Worm (Caenorhabditis elegans) whole organism, L2 larva: Measurements from ENCODE around the gene tag-124.

Experiments
- C34F6.9 ChIP-seq: fragments of 150-350 bp; optimal IDR thresholded peaks from 2 replicates; lab custom pipeline; 2014; ENCODE audit warnings: missing biosample characterization, missing genetic modification characterization
- F13H6.1 ChIP-seq: sonication (generic microtip); optimal IDR thresholded peaks from 2 replicates; lab custom pipeline; 2016; ENCODE audit warnings: missing genetic modification characterization, missing compliant biosample characterization
- R02D3.7 ChIP-seq: fragments of 150-350 bp; optimal IDR thresholded peaks from 2 replicates; lab custom pipeline; 2014; ENCODE audit warnings: missing biosample characterization, missing genetic modification characterization
- Y55F3AM.14 ChIP-seq: fragments of 200-800 bp; sonication (Bioruptor generic); optimal IDR thresholded peaks from 2 replicates; lab custom pipeline; 2018; ENCODE audit warnings: mild to moderate bottlenecking, missing genetic modification characterization, missing compliant biosample characterization
- ZK546.5 ChIP-seq: sonication (generic microtip); optimal IDR thresholded peaks from 2 replicates; lab custom pipeline; 2017; ENCODE audit warnings: missing biosample characterization, missing genetic modification characterization
- alr-1 ChIP-seq: fragments of 150-350 bp; optimal IDR thresholded peaks from 2 replicates; lab custom pipeline; 2014; ENCODE audit warnings: missing biosample characterization, missing genetic modification characterization
- aly-2 ChIP-seq: fragments of 150-350 bp; optimal IDR thresholded peaks from 2 replicates; lab custom pipeline; 2014; ENCODE audit warnings: missing biosample characterization, missing genetic modification characterization
- ama-1 ChIP-seq: fragments of 150-350 bp; optimal IDR thresholded peaks from 2 replicates; lab custom pipeline; 2018; ENCODE audit warnings: inconsistent platforms
- blmp-1 ChIP-seq: sonication (generic microtip); optimal IDR thresholded peaks from 2 replicates; lab custom pipeline; 2017; ENCODE audit warnings: missing genetic modification characterization, mild to moderate bottlenecking, missing compliant biosample characterization, antibody characterized with exemption, moderate library complexity; ENCODE audit not compliant: insufficient read depth
- ceh-16 ChIP-seq: fragments of 150-350 bp; optimal IDR thresholded peaks from 2 replicates; lab custom pipeline; 2014; ENCODE audit warnings: missing biosample characterization, missing genetic modification characterization
- ceh-82 ChIP-seq: fragments of 150-350 bp; optimal IDR thresholded peaks from 2 replicates; lab custom pipeline; 2014; ENCODE audit warnings: missing biosample characterization, missing genetic modification characterization
- crh-2 ChIP-seq: sonication (generic microtip); optimal IDR thresholded peaks from 2 replicates; lab custom pipeline; 2017; ENCODE audit warnings: missing biosample characterization, missing genetic modification characterization
- dmd-4 ChIP-seq: sonication (generic microtip); optimal IDR thresholded peaks from 2 replicates; lab custom pipeline; 2017; ENCODE audit warnings: missing biosample characterization, missing genetic modification characterization
- egl-27 ChIP-seq: sonication (generic microtip); optimal IDR thresholded peaks from 3 replicates; lab custom pipeline; 2017; ENCODE audit warnings: missing biosample characterization, missing genetic modification reagents, missing genetic modification characterization
- elt-3 ChIP-seq: sonication (generic microtip); optimal IDR thresholded peaks from 2 replicates; lab custom pipeline; 2017; ENCODE audit warnings: missing biosample characterization, missing genetic modification characterization
- fos-1 ChIP-seq: fragments of 150-350 bp; optimal IDR thresholded peaks from 2 replicates; lab custom pipeline; 2014; ENCODE audit warnings: missing biosample characterization, missing genetic modification characterization
- gmeb-1 ChIP-seq: fragments of 150-350 bp; optimal IDR thresholded peaks from 2 replicates; lab custom pipeline; 2014; ENCODE audit warnings: missing biosample characterization, missing genetic modification characterization
- lin-11 ChIP-seq: fragments of 150-350 bp; sonication (generic microtip); optimal IDR thresholded peaks from 2 replicates; lab custom pipeline; 2014; ENCODE audit warnings: missing biosample characterization, missing genetic modification characterization, inconsistent platforms, mixed read lengths
- lin-13 ChIP-seq: fragments of 150-350 bp; optimal IDR thresholded peaks from 2 replicates; lab custom pipeline; 2014; ENCODE audit warnings: missing biosample characterization, missing genetic modification reagents, missing genetic modification characterization
- lsy-2 ChIP-seq, 2 experiments: fragments of 150-350 bp in 1 of 2; sonication (generic microtip) in 1 of 2; optimal IDR thresholded peaks; 2 replicates each; lab custom pipeline; 2014 to 2017; ENCODE audit warnings: missing biosample characterization in 2 of 2, missing genetic modification characterization in 2 of 2
- mab-5 ChIP-seq: fragments of 150-350 bp; optimal IDR thresholded peaks from 2 replicates; lab custom pipeline; 2014; ENCODE audit warnings: missing biosample characterization, missing genetic modification characterization
- mbf-1 ChIP-seq: sonication (generic microtip); optimal IDR thresholded peaks from 2 replicates; lab custom pipeline; 2017; ENCODE audit warnings: missing biosample characterization, missing genetic modification characterization
- mdl-1 ChIP-seq, 2 experiments: fragments of 150-350 bp in 1 of 2; sonication (generic microtip) in 1 of 2; optimal IDR thresholded peaks; 2 replicates each; lab custom pipeline; 2017; ENCODE audit warnings: missing biosample characterization in 2 of 2, missing genetic modification characterization in 2 of 2
- nhr-10 ChIP-seq: sonication (generic microtip); optimal IDR thresholded peaks from 2 replicates; lab custom pipeline; 2017; ENCODE audit warnings: missing biosample characterization, missing genetic modification characterization
- nhr-11 ChIP-seq: fragments of 150-350 bp; optimal IDR thresholded peaks from 2 replicates; lab custom pipeline; 2014; ENCODE audit warnings: missing biosample characterization, missing genetic modification characterization
- nhr-12 ChIP-seq: fragments of 150-350 bp; optimal IDR thresholded peaks from 2 replicates; lab custom pipeline; 2014; ENCODE audit warnings: missing biosample characterization, missing genetic modification characterization
- nhr-129 ChIP-seq: fragments of 150-350 bp; optimal IDR thresholded peaks from 2 replicates; lab custom pipeline; 2014; ENCODE audit warnings: missing biosample characterization, missing genetic modification characterization
- nhr-21 ChIP-seq: fragments of 150-350 bp; optimal IDR thresholded peaks from 2 replicates; lab custom pipeline; 2014; ENCODE audit warnings: missing biosample characterization, missing genetic modification characterization
- nhr-23 ChIP-seq: fragments of 150-350 bp; optimal IDR thresholded peaks from 2 replicates; lab custom pipeline; 2014; ENCODE audit warnings: missing biosample characterization, missing genetic modification reagents, missing genetic modification characterization
- nhr-25 ChIP-seq: fragments of 150-350 bp; sonication (generic microtip); optimal IDR thresholded peaks from 3 replicates; lab custom pipeline; 2014; ENCODE audit warnings: missing biosample characterization, missing genetic modification characterization
- nhr-6 ChIP-seq: fragments of 150-350 bp; optimal IDR thresholded peaks from 2 replicates; lab custom pipeline; 2014; ENCODE audit warnings: missing biosample characterization, missing genetic modification characterization
- peb-1 ChIP-seq: fragments of 150-350 bp; optimal IDR thresholded peaks from 2 replicates; lab custom pipeline; 2014; ENCODE audit warnings: missing biosample characterization, missing genetic modification characterization
- sem-4 ChIP-seq: fragments of 150-350 bp; optimal IDR thresholded peaks from 2 replicates; lab custom pipeline; 2014; ENCODE audit warnings: missing biosample characterization, missing genetic modification reagents, missing genetic modification characterization
- skn-1 ChIP-seq: sonication (generic microtip); optimal IDR thresholded peaks from 2 replicates; lab custom pipeline; 2017; ENCODE audit warnings: missing biosample characterization, missing genetic modification characterization
- sma-3 ChIP-seq: sonication (generic microtip); optimal IDR thresholded peaks from 2 replicates; lab custom pipeline; 2016; ENCODE audit warnings: missing genetic modification reagents, missing genetic modification characterization, missing compliant biosample characterization
- sma-9 ChIP-seq, 2 experiments: fragments of 150-350 bp in 1 of 2; sonication (generic microtip) in 1 of 2; optimal IDR thresholded peaks; 2 replicates each; lab custom pipeline; 2014 to 2016; ENCODE audit warnings: missing genetic modification characterization in 2 of 2, mild to moderate bottlenecking in 1 of 2, missing biosample characterization in 1 of 2, missing compliant biosample characterization in 1 of 2, missing genetic modification reagents in 1 of 2, moderate library complexity in 1 of 2
- unc-39 ChIP-seq: fragments of 150-350 bp; optimal IDR thresholded peaks from 2 replicates; lab custom pipeline; 2014; ENCODE audit warnings: missing biosample characterization, missing genetic modification characterization
- unc-55 ChIP-seq: fragments of 150-350 bp; sonication (generic microtip); optimal IDR thresholded peaks from 3 replicates; lab custom pipeline; 2014; ENCODE audit warnings: missing biosample characterization, missing genetic modification reagents, missing genetic modification characterization
- unc-62 ChIP-seq: fragments of 150-350 bp; optimal IDR thresholded peaks from 2 replicates; lab custom pipeline; 2014; ENCODE audit warnings: missing biosample characterization, missing genetic modification reagents, missing genetic modification characterization
- zag-1 ChIP-seq: fragments of 150-350 bp; optimal IDR thresholded peaks from 2 replicates; lab custom pipeline; 2014; ENCODE audit warnings: missing biosample characterization, missing genetic modification characterization
- ztf-1 ChIP-seq: fragments of 200-800 bp; sonication (Bioruptor generic); conservative IDR thresholded peaks from 2 replicates; pipeline ENCODE4 v1.3.6; 2022; ENCODE audit warnings: missing genetic modification characterization, missing compliant biosample characterization
- ztf-11 ChIP-seq: sonication (generic microtip); optimal IDR thresholded peaks from 2 replicates; lab custom pipeline; 2017; ENCODE audit warnings: missing biosample characterization, missing genetic modification characterization

tag-124 gene

DNA sequence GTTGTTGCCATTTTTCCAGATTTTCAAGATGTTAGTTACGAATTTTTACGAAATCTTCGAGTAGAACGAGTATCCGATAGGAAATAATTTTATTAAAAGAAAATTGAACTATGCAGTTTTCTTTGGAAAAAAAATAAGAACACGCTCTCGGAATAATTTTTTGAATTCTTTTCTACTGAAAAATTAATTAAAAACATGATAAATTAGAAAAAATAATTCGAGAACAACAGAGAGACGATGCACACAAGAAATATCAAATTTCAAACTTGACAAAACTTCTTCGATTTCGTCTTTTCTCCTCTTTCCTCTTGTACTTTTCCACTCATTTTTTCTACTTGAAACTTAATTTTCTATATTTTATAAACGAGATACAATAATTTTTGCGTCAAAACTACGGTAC lies 31.2 kb upstream of the tag-124 start, which contains the start of gene F35H8.4:
Gene F35H8.4 (minus strand): TSS at position 101 of the 400 bp plus-strand sequence.
- TF ChIP-seq lin-13 (GFP tag; lab: Kevin White, UChicago) (no peak), mbf-1 (tag; lab: Kevin White, UChicago) (no peak), nhr-129 (tag; lab: Kevin White, UChicago) (no peak)
- TF ChIP-seq, all 48 proteins: peak for 0

DNA sequence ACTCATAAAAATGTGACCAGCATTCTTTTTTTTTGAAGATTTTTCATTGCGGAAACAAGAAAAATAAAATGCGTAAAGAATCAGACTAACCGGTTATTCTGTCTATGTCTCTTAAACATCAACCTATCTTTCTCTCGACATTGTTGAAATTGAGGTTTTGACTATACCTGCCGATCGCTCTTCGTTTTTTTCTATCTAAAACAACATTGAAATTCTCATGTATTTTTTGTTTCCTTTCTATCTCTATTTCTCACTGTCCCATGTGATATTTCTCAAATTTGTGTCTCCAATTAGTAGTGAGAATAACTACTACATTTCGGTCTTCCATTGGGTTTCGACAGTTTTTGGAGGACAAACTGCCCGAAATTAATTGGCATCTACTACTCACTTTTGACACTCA lies 30.2 kb upstream of the tag-124 start:
- TF ChIP-seq nhr-25 (tag; lab: Kevin White, UChicago) (peak; percentile 76), lin-13 (GFP tag; lab: Kevin White, UChicago) (no peak), ceh-16 (tag; lab: Kevin White, UChicago) (peak; percentile 18), mdl-1 (tag; optimal IDR thresholded peaks at IDR 0.05; lab: Kevin White, UChicago) (no peak), sma-9 (GFP tag; optimal IDR thresholded peaks at IDR 0.05; lab: Kevin White, UChicago) (peak; percentile 43), sma-9 (tag; optimal IDR thresholded peaks at IDR 0.05; lab: Kevin White, UChicago) (no peak), ztf-1 (GFP tag; lab: Robert Waterston, UW) (no peak), nhr-6 (tag; lab: Kevin White, UChicago) (peak; percentile 44), ZK546.5 (no peak), C34F6.9 (tag; lab: Kevin White, UChicago) (no peak), sem-4 (tag; lab: Kevin White, UChicago) (no peak), blmp-1 (tag; lab: Kevin White, UChicago) (peak; percentile 55), nhr-129 (tag; lab: Kevin White, UChicago) (peak; percentile 9), aly-2 (tag; lab: Kevin White, UChicago) (no peak)

ce11 chrII:9566045-9566444 lies 25.0 kb upstream of the tag-124 start:
- TF ChIP-seq nhr-6 (tag; lab: Kevin White, UChicago), result no peak
- peak; percentile 46 for TF ChIP-seq sma-3 (GFP tag; lab: Kevin White, UChicago)
- peak; percentile 68 for TF ChIP-seq nhr-129 (tag; lab: Kevin White, UChicago)
- peak; percentile 18 for TF ChIP-seq nhr-21 (tag; lab: Kevin White, UChicago)
- TF ChIP-seq lsy-2 (tag; optimal IDR thresholded peaks at IDR 0.05; lab: Kevin White, UChicago), result peak; percentile 40 to 44
- peak; percentile 37 for TF ChIP-seq unc-55 (GFP tag; lab: Kevin White, UChicago)
- no peak for TF ChIP-seq nhr-23 (tag; lab: Kevin White, UChicago)
- peak; percentile 22 for TF ChIP-seq fos-1 (tag; lab: Kevin White, UChicago)
- no peak for TF ChIP-seq skn-1 (tag; lab: Kevin White, UChicago)
- no peak for TF ChIP-seq aly-2 (tag; lab: Kevin White, UChicago)
- peak; percentile 17 for TF ChIP-seq lin-13 (GFP tag; lab: Kevin White, UChicago)
- TF ChIP-seq peb-1 (tag; lab: Kevin White, UChicago), result no peak
- TF ChIP-seq ama-1 (lab: Kevin White, UChicago), result no peak
- no peak for TF ChIP-seq Y55F3AM.14 (GFP tag; lab: Kevin White, UChicago)
- TF ChIP-seq alr-1 (tag; lab: Kevin White, UChicago), result no peak
- no peak for TF ChIP-seq C34F6.9 (tag; lab: Kevin White, UChicago)
- peak; percentile 32 for TF ChIP-seq gmeb-1 (tag; lab: Kevin White, UChicago)
- TF ChIP-seq mdl-1 (tag; optimal IDR thresholded peaks at IDR 0.05; lab: Kevin White, UChicago), result no peak
- TF ChIP-seq mbf-1 (tag; lab: Kevin White, UChicago), result no peak
- no peak for TF ChIP-seq ceh-16 (tag; lab: Kevin White, UChicago)
- no peak for TF ChIP-seq mab-5 (tag; lab: Kevin White, UChicago)
- TF ChIP-seq F13H6.1 (tag; lab: Kevin White, UChicago), result peak; percentile 22
- TF ChIP-seq nhr-10 (tag; lab: Kevin White, UChicago), result no peak
- TF ChIP-seq nhr-25 (tag; lab: Kevin White, UChicago), result peak; percentile 58
- TF ChIP-seq nhr-12 (tag; lab: Kevin White, UChicago), result no peak
- TF ChIP-seq dmd-4, result no peak
- TF ChIP-seq ztf-11 (tag; lab: Kevin White, UChicago), result no peak
- TF ChIP-seq unc-62 (GFP tag; lab: Kevin White, UChicago), result no peak
- TF ChIP-seq egl-27 (tag; lab: Kevin White, UChicago), result peak; percentile 51
- peak; percentile 58 for TF ChIP-seq sma-9 (GFP tag; optimal IDR thresholded peaks at IDR 0.05; lab: Kevin White, UChicago)
- no peak for TF ChIP-seq sma-9 (tag; optimal IDR thresholded peaks at IDR 0.05; lab: Kevin White, UChicago)
- TF ChIP-seq unc-39 (tag; lab: Kevin White, UChicago), result no peak
- TF ChIP-seq zag-1, result peak; percentile 10
- no peak for TF ChIP-seq R02D3.7 (tag; lab: Kevin White, UChicago)
- TF ChIP-seq ceh-82 (tag; lab: Kevin White, UChicago), result no peak
- no peak for TF ChIP-seq blmp-1 (tag; lab: Kevin White, UChicago)
- TF ChIP-seq nhr-11 (tag; lab: Kevin White, UChicago), result peak; percentile 26
- no peak for TF ChIP-seq elt-3 (tag; lab: Kevin White, UChicago)
- peak; percentile 25 for TF ChIP-seq lin-11 (tag; lab: Kevin White, UChicago)
- TF ChIP-seq crh-2 (tag; lab: Kevin White, UChicago), result peak; percentile 40
